Worm (Caenorhabditis elegans) whole organism, midembryonic: Measurements from ENCODE around the gene Y82E9BL.5.

Source experiments
- cog-1 ChIP-seq: sonication (generic microtip); optimal IDR thresholded peaks from 2 replicates; lab custom pipeline; 2016; ENCODE audit warnings: missing genetic modification characterization, missing compliant biosample characterization
- flt-1 ChIP-seq: fragments of 200-800 bp; sonication (Bioruptor generic); IDR thresholded peaks from 2 replicates; pipeline ENCODE4 v1.3.6; 2022; ENCODE audit warnings: missing genetic modification characterization, missing compliant biosample characterization
- med-1 ChIP-seq: sonication (generic microtip); optimal IDR thresholded peaks from 2 replicates; lab custom pipeline; 2017; ENCODE audit warnings: missing genetic modification characterization, mild to moderate bottlenecking, missing compliant biosample characterization, antibody characterized with exemption, missing genetic modification reagents; ENCODE audit not compliant: insufficient read depth
- tab-1 ChIP-seq: fragments of 200-800 bp; sonication (Bioruptor generic); IDR thresholded peaks from 2 replicates; pipeline ENCODE4 v1.3.6; 2022; ENCODE audit warnings: missing genetic modification characterization, missing compliant biosample characterization
- ztf-23 ChIP-seq: fragments of 200-800 bp; sonication (Bioruptor generic); IDR thresholded peaks from 2 replicates; pipeline ENCODE4 v1.3.6; 2022; ENCODE audit warnings: missing genetic modification reagents, missing genetic modification characterization, missing compliant biosample characterization

ce11 chrIII:1323555-1323954 lies 23.9 kb downstream of the Y82E9BL.5 start:
- TF ChIP-seq med-1 (GFP tag; lab: Kevin White, UChicago) = no peak
- TF ChIP-seq tab-1 = no peak
- no peak for TF ChIP-seq ztf-23 (GFP tag; lab: Robert Waterston, UW)
- no peak for TF ChIP-seq flt-1 (GFP tag; lab: Robert Waterston, UW)
- TF ChIP-seq cog-1 (tag; lab: Kevin White, UChicago) = no peak
